Worm (Caenorhabditis elegans) whole organism, mixed stage, embryonic: ENCODE data around the gene C50D2.2.

ENCODE experiments used
- M03D4.4 ChIP-seq: sonication (generic microtip); optimal IDR thresholded peaks from 2 replicates; lab custom pipeline; 2017; ENCODE audit warnings: mild to moderate bottlenecking, missing genetic modification characterization, missing compliant biosample characterization
- ceh-39 ChIP-seq: fragments of 150-350 bp; optimal IDR thresholded peaks from 2 replicates; lab custom pipeline; 2014; ENCODE audit warnings: missing biosample characterization, missing genetic modification characterization
- cnd-1 ChIP-seq: fragments of 200-800 bp; sonication (Bioruptor generic); optimal IDR thresholded peaks from 2 replicates; lab custom pipeline; 2018; ENCODE audit warnings: mild to moderate bottlenecking, missing genetic modification characterization, missing compliant biosample characterization
- flh-1 ChIP-seq: fragments of 200-800 bp; sonication (Bioruptor generic); optimal IDR thresholded peaks from 2 replicates; lab custom pipeline; 2018; ENCODE audit warnings: mild to moderate bottlenecking, missing genetic modification characterization, moderate library complexity, missing compliant biosample characterization
- lin-13 ChIP-seq: fragments of 150-350 bp; optimal IDR thresholded peaks from 2 replicates; lab custom pipeline; 2014; ENCODE audit warnings: missing biosample characterization, missing genetic modification characterization
- lin-32 ChIP-seq: fragments of 200-800 bp; sonication (Bioruptor generic); optimal IDR thresholded peaks from 2 replicates; lab custom pipeline; 2018; ENCODE audit warnings: mild to moderate bottlenecking, missing genetic modification characterization, missing compliant biosample characterization
- nhr-12 ChIP-seq: fragments of 150-350 bp; optimal IDR thresholded peaks from 2 replicates; lab custom pipeline; 2014; ENCODE audit warnings: missing biosample characterization, missing genetic modification characterization
- nhr-28 ChIP-seq: fragments of 150-350 bp; optimal IDR thresholded peaks from 2 replicates; lab custom pipeline; 2014; ENCODE audit warnings: missing biosample characterization, missing genetic modification characterization
- nhr-76 ChIP-seq: sonication (generic microtip); optimal IDR thresholded peaks from 2 replicates; lab custom pipeline; 2017; ENCODE audit warnings: missing biosample characterization, missing genetic modification characterization
- snpc-4 ChIP-seq: fragments of 150-350 bp; optimal IDR thresholded peaks from 2 replicates; lab custom pipeline; 2014; ENCODE audit warnings: missing biosample characterization, missing genetic modification characterization
- unc-39 ChIP-seq: fragments of 150-350 bp; optimal IDR thresholded peaks from 2 replicates; lab custom pipeline; 2014; ENCODE audit warnings: missing biosample characterization, missing genetic modification characterization

- TF ChIP-seq cnd-1 (tag; lab: Kevin White, UChicago) (no peak), unc-39 (tag; lab: Kevin White, UChicago) (no peak), ceh-39 (tag; lab: Kevin White, UChicago) (no peak), nhr-76 (tag; lab: Kevin White, UChicago) (no peak), M03D4.4 (tag; lab: Kevin White, UChicago) (no peak), nhr-12 (tag; lab: Kevin White, UChicago) (no peak), lin-32 (no peak), nhr-28 (no peak), lin-13 (tag; lab: Kevin White, UChicago) (no peak), snpc-4 (tag; lab: Kevin White, UChicago) (no peak), flh-1 (GFP tag; lab: Kevin White, UChicago) (no peak)
Observed at ce11 chrII:67663-68062, 41.3 kb upstream of the C50D2.2 start.
